Fruit fly (Drosophila melanogaster) whole organism, embryonic: ENCODE measurements around the gene rb.

Experiments
- CG10979 ChIP-seq: fragments of 200-800 bp; sonication (Bioruptor generic); optimal IDR thresholded peaks from 2 replicates; lab custom pipeline; 2018; ENCODE audit warnings: missing biosample characterization, mild to moderate bottlenecking, missing genetic modification characterization, moderate library complexity
- CG2889 ChIP-seq: fragments of 200-800 bp; sonication (Bioruptor generic); IDR thresholded peaks from 3 replicates; pipeline ENCODE4 v1.3.6; 2022; ENCODE audit warnings: missing biosample characterization, missing genetic modification characterization
- CG31365 ChIP-seq: fragments of 200-800 bp; sonication (Bioruptor generic); optimal IDR thresholded peaks from 2 replicates; lab custom pipeline; 2018; ENCODE audit warnings: missing biosample characterization, mild to moderate bottlenecking, missing genetic modification characterization
- CG3281 ChIP-seq: fragments of 200-800 bp; sonication (Bioruptor generic); optimal IDR thresholded peaks from 3 replicates; lab custom pipeline; 2017; ENCODE audit warnings: missing biosample characterization, mild to moderate bottlenecking, missing genetic modification characterization
- Neu2 ChIP-seq: fragments of 200-800 bp; sonication (Bioruptor generic); optimal IDR thresholded peaks from 3 replicates; lab custom pipeline; 2016; ENCODE audit warnings: missing biosample characterization, missing genetic modification characterization, borderline replicate concordance
- emc ChIP-seq: fragments of 200-800 bp; sonication (Bioruptor generic); optimal IDR thresholded peaks from 2 replicates; lab custom pipeline; 2016; ENCODE audit warnings: missing biosample characterization, missing genetic modification characterization
- her ChIP-seq: fragments of 200-800 bp; sonication (Bioruptor generic); optimal IDR thresholded peaks from 2 replicates; lab custom pipeline; 2016; ENCODE audit warnings: missing biosample characterization, missing genetic modification characterization
- lbe ChIP-seq: fragments of 200-800 bp; sonication (Bioruptor generic); optimal IDR thresholded peaks from 2 replicates; lab custom pipeline; 2016; ENCODE audit warnings: missing biosample characterization, mild to moderate bottlenecking, missing genetic modification characterization
- nau ChIP-seq: fragments of 200-800 bp; sonication (Bioruptor generic); optimal IDR thresholded peaks from 3 replicates; lab custom pipeline; 2017; ENCODE audit warnings: missing biosample characterization, mild to moderate bottlenecking, missing genetic modification characterization, missing genetic modification reagents
- psq ChIP-seq: fragments of 200-800 bp; sonication (Bioruptor generic); optimal IDR thresholded peaks from 2 replicates; lab custom pipeline; 2017; ENCODE audit warnings: missing biosample characterization, missing genetic modification characterization
- ro ChIP-seq: fragments of 200-800 bp; sonication (Bioruptor generic); IDR thresholded peaks from 2 replicates; pipeline ENCODE4 v1.3.6; 2022; ENCODE audit warnings: missing biosample characterization, missing genetic modification characterization
- ssp ChIP-seq: fragments of 200-800 bp; sonication (Bioruptor generic); IDR thresholded peaks from 2 replicates; pipeline ENCODE4 v1.3.6; 2022; ENCODE audit warnings: missing biosample characterization, missing genetic modification characterization
- zen2 ChIP-seq: fragments of 200-800 bp; sonication (Bioruptor generic); IDR thresholded peaks from 3 replicates; pipeline ENCODE4 v1.3.6; 2022; ENCODE audit warnings: missing biosample characterization, missing genetic modification characterization; ENCODE audit not compliant: partially characterized antibody

DNA sequence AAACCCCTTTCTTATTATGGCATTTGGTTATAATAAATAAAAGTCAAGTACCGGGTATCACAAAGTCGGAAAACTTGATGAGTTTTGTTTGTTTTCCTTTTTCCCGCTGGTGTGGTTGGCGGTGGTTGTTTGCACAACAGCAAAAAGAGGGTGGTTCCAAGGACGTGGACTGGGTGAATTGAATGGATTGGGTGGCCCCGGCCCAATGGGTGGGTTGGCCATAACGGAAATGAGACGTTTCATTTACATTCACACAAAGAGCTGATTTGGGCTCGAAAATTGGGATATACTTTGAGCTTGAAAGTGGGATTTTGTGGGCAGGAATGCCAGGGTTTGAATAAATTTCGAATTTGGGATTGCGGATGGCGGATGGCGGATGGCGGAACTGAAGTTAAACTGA lies 19.5 kb downstream of the rb start:
- TF ChIP-seq Neu2 (GFP tag; lab: Kevin White, UChicago): no peak
- TF ChIP-seq CG3281 (GFP tag; lab: Kevin White, UChicago): no peak
- no peak for TF ChIP-seq ssp (GFP tag; lab: Robert Waterston, UW)
- TF ChIP-seq nau (GFP tag; lab: Kevin White, UChicago): no peak
- no peak for TF ChIP-seq emc (GFP tag; lab: Kevin White, UChicago)
- TF ChIP-seq CG2889 (GFP tag; lab: Robert Waterston, UW): no peak
- TF ChIP-seq psq (GFP tag; lab: Kevin White, UChicago): no peak
- no peak for TF ChIP-seq her (GFP tag; lab: Kevin White, UChicago)
- no peak for TF ChIP-seq CG10979 (tag; lab: Kevin White, UChicago)
- no peak for TF ChIP-seq lbe (GFP tag; lab: Kevin White, UChicago)
- no peak for TF ChIP-seq CG31365 (tag; lab: Kevin White, UChicago)
- TF ChIP-seq zen2 (GFP tag; lab: Robert Waterston, UW): no peak
- no peak for TF ChIP-seq ro (GFP tag; lab: Robert Waterston, UW)
